Fruit fly (Drosophila melanogaster) whole organism, embryonic: ENCODE data around the gene Crz.
A peak's percentile ranks its signal among the peaks of the same experiment; 100 is the strongest.

Experiments used
- B-H2 ChIP-seq: fragments of 200-800 bp; sonication (Bioruptor generic); optimal IDR thresholded peaks from 2 replicates; lab custom pipeline; 2018; ENCODE audit warnings: missing biosample characterization, mild to moderate bottlenecking, missing genetic modification characterization
- Blimp-1 ChIP-seq: fragments of 200-800 bp; sonication (Bioruptor generic); optimal IDR thresholded peaks from 3 replicates; lab custom pipeline; 2018; ENCODE audit warnings: missing biosample characterization, missing genetic modification characterization, mild to moderate bottlenecking, moderate library complexity, missing genetic modification reagents
- CG11247 ChIP-seq: fragments of 200-800 bp; sonication (Bioruptor generic); IDR thresholded peaks from 2 replicates; pipeline ENCODE4 v1.3.6; 2022; ENCODE audit warnings: missing biosample characterization, missing genetic modification characterization
- CG11695 ChIP-seq: fragments of 200-800 bp; sonication (Bioruptor generic); IDR thresholded peaks from 3 replicates; pipeline ENCODE4 v1.3.6; 2022; ENCODE audit warnings: missing biosample characterization, missing genetic modification characterization
- CG11723 ChIP-seq: fragments of 200-800 bp; sonication (Bioruptor generic); optimal IDR thresholded peaks from 2 replicates; lab custom pipeline; 2017; ENCODE audit warnings: missing biosample characterization, mild to moderate bottlenecking, missing genetic modification characterization
- CG13424 ChIP-seq: fragments of 200-800 bp; sonication (Bioruptor generic); optimal IDR thresholded peaks from 2 replicates; lab custom pipeline; 2019; ENCODE audit warnings: missing biosample characterization, mild to moderate bottlenecking, missing genetic modification characterization, moderate library complexity
- CG14014 ChIP-seq: fragments of 200-800 bp; sonication (Bioruptor generic); IDR thresholded peaks from 2 replicates; pipeline ENCODE4 v1.3.6; 2022; ENCODE audit warnings: missing biosample characterization, missing genetic modification characterization
- CG14965 ChIP-seq: fragments of 200-800 bp; sonication (Bioruptor generic); optimal IDR thresholded peaks from 2 replicates; lab custom pipeline; 2016; ENCODE audit warnings: missing biosample characterization, missing genetic modification characterization, borderline replicate concordance
- CG15011 ChIP-seq: fragments of 200-800 bp; sonication (Bioruptor generic); optimal IDR thresholded peaks from 3 replicates; lab custom pipeline; 2018; ENCODE audit warnings: missing biosample characterization, mild to moderate bottlenecking, missing genetic modification characterization
- CG15479 ChIP-seq: fragments of 200-800 bp; sonication (Bioruptor generic); optimal IDR thresholded peaks from 3 replicates; lab custom pipeline; 2019; ENCODE audit warnings: missing biosample characterization, mild to moderate bottlenecking, missing genetic modification characterization, moderate library complexity
- CG17186 ChIP-seq: fragments of 200-800 bp; sonication (Bioruptor generic); optimal IDR thresholded peaks from 3 replicates; lab custom pipeline; 2017; ENCODE audit warnings: missing biosample characterization, missing genetic modification reagents, missing genetic modification characterization
- CG17359 ChIP-seq: fragments of 200-800 bp; sonication (Bioruptor generic); optimal IDR thresholded peaks from 3 replicates; lab custom pipeline; 2018; ENCODE audit warnings: missing biosample characterization, mild to moderate bottlenecking, missing genetic modification characterization, moderate library complexity
- CG18262 ChIP-seq: fragments of 200-800 bp; optimal IDR thresholded peaks from 3 replicates; lab custom pipeline; 2019; ENCODE audit warnings: missing biosample characterization, mild to moderate bottlenecking, missing genetic modification characterization, moderate library complexity
- CG18599 ChIP-seq: fragments of 200-800 bp; sonication (Bioruptor generic); optimal IDR thresholded peaks from 3 replicates; lab custom pipeline; 2017; ENCODE audit warnings: missing biosample characterization, missing genetic modification characterization, mild to moderate bottlenecking, moderate library complexity, missing genetic modification reagents
- CG31365 ChIP-seq: fragments of 200-800 bp; sonication (Bioruptor generic); optimal IDR thresholded peaks from 2 replicates; lab custom pipeline; 2018; ENCODE audit warnings: missing biosample characterization, mild to moderate bottlenecking, missing genetic modification characterization
- CG34422 ChIP-seq: fragments of 200-800 bp; sonication (Bioruptor generic); IDR thresholded peaks from 3 replicates; pipeline ENCODE4 v1.3.6; 2022; ENCODE audit warnings: missing biosample characterization, missing genetic modification characterization
- CG3847 ChIP-seq: fragments of 200-800 bp; sonication (Bioruptor generic); IDR thresholded peaks from 2 replicates; pipeline ENCODE4 v1.3.6; 2022; ENCODE audit warnings: missing biosample characterization, missing genetic modification characterization
- CG5953 ChIP-seq: fragments of 200-800 bp; sonication (Bioruptor generic); IDR thresholded peaks from 2 replicates; pipeline ENCODE4 v1.3.6; 2022; ENCODE audit warnings: missing biosample characterization, missing genetic modification characterization
- CG6765 ChIP-seq: fragments of 200-800 bp; sonication (Bioruptor generic); optimal IDR thresholded peaks from 3 replicates; lab custom pipeline; 2017; ENCODE audit warnings: missing biosample characterization, mild to moderate bottlenecking, missing genetic modification characterization
- CG7372 ChIP-seq: fragments of 200-800 bp; sonication (Bioruptor generic); IDR thresholded peaks from 2 replicates; pipeline ENCODE4 v1.3.6; 2022; ENCODE audit warnings: missing biosample characterization, missing genetic modification characterization
- CG7987 ChIP-seq: fragments of 200-800 bp; sonication (Bioruptor generic); optimal IDR thresholded peaks from 2 replicates; lab custom pipeline; 2018; ENCODE audit warnings: missing biosample characterization, mild to moderate bottlenecking, missing genetic modification characterization, moderate library complexity
- CG9727 ChIP-seq: fragments of 200-800 bp; sonication (Bioruptor generic); optimal IDR thresholded peaks from 3 replicates; lab custom pipeline; 2017; ENCODE audit warnings: missing biosample characterization, mild to moderate bottlenecking, missing genetic modification characterization
- D19A ChIP-seq: fragments of 200-800 bp; optimal IDR thresholded peaks from 3 replicates; lab custom pipeline; 2019; ENCODE audit warnings: missing biosample characterization, mild to moderate bottlenecking, missing genetic modification characterization, moderate library complexity
- Dbx ChIP-seq: fragments of 200-800 bp; sonication (Bioruptor generic); IDR thresholded peaks from 3 replicates; pipeline ENCODE4 v1.3.6; 2022; ENCODE audit warnings: missing biosample characterization, missing genetic modification characterization
- Dref ChIP-seq: fragments of 200-800 bp; sonication (Bioruptor generic); IDR thresholded peaks from 2 replicates; pipeline ENCODE4 v1.3.6; 2022; ENCODE audit warnings: missing biosample characterization, missing genetic modification characterization
- HHEX ChIP-seq: fragments of 200-800 bp; sonication (Bioruptor generic); optimal IDR thresholded peaks from 3 replicates; lab custom pipeline; 2017; ENCODE audit warnings: missing biosample characterization, mild to moderate bottlenecking, missing genetic modification characterization, missing genetic modification reagents
- HmgZ ChIP-seq: fragments of 200-800 bp; sonication (Bioruptor generic); optimal IDR thresholded peaks from 2 replicates; lab custom pipeline; 2018; ENCODE audit warnings: missing biosample characterization, mild to moderate bottlenecking, missing genetic modification characterization
- Hsf ChIP-seq: fragments of 200-800 bp; sonication (Bioruptor generic); optimal IDR thresholded peaks from 3 replicates; lab custom pipeline; 2016; ENCODE audit warnings: missing biosample characterization, missing genetic modification characterization
- Mad ChIP-seq: fragments of 200-800 bp; sonication (Bioruptor generic); optimal IDR thresholded peaks from 2 replicates; lab custom pipeline; 2016; ENCODE audit warnings: missing biosample characterization, missing genetic modification characterization
- Med ChIP-seq: fragments of 200-800 bp; sonication (Bioruptor generic); peaks from one replicate; lab custom pipeline; 2016; ENCODE audit warnings: missing biosample characterization, missing genetic modification characterization, mild to moderate bottlenecking, inconsistent platforms, moderate library complexity
- Mes4 ChIP-seq: fragments of 200-800 bp; sonication (Bioruptor generic); optimal IDR thresholded peaks from 2 replicates; lab custom pipeline; 2016; ENCODE audit warnings: missing biosample characterization, missing genetic modification characterization
- PHDP ChIP-seq: fragments of 200-800 bp; sonication (Bioruptor generic); optimal IDR thresholded peaks from 3 replicates; lab custom pipeline; 2018; ENCODE audit warnings: missing biosample characterization, mild to moderate bottlenecking, missing genetic modification characterization, moderate library complexity
- Sry-β ChIP-seq: fragments of 200-800 bp; sonication (Bioruptor generic); optimal IDR thresholded peaks from 2 replicates; lab custom pipeline; 2018; ENCODE audit warnings: missing biosample characterization, mild to moderate bottlenecking, missing genetic modification characterization, moderate library complexity
- Xrp1 ChIP-seq: fragments of 200-800 bp; sonication (Bioruptor generic); IDR thresholded peaks from 2 replicates; pipeline ENCODE4 v1.3.6; 2022; ENCODE audit warnings: missing biosample characterization, missing genetic modification characterization
- dmrt11E ChIP-seq: fragments of 200-800 bp; sonication (Bioruptor generic); optimal IDR thresholded peaks from 3 replicates; lab custom pipeline; 2018; ENCODE audit warnings: missing biosample characterization, mild to moderate bottlenecking, missing genetic modification characterization, moderate library complexity
- eyg ChIP-seq: fragments of 200-800 bp; sonication (Bioruptor generic); optimal IDR thresholded peaks from 3 replicates; lab custom pipeline; 2016; ENCODE audit warnings: missing biosample characterization, missing genetic modification characterization
- fd64A ChIP-seq: fragments of 200-800 bp; sonication (Bioruptor generic); optimal IDR thresholded peaks from 3 replicates; lab custom pipeline; 2018; ENCODE audit warnings: missing biosample characterization, mild to moderate bottlenecking, missing genetic modification characterization
- gcm ChIP-seq: fragments of 200-800 bp; sonication (Bioruptor generic); optimal IDR thresholded peaks from 2 replicates; lab custom pipeline; 2019; ENCODE audit warnings: missing biosample characterization, mild to moderate bottlenecking, missing genetic modification characterization, moderate library complexity
- grn ChIP-seq: fragments of 200-800 bp; sonication (Bioruptor generic); optimal IDR thresholded peaks from 3 replicates; lab custom pipeline; 2017; ENCODE audit warnings: missing biosample characterization, missing genetic modification characterization
- ham ChIP-seq: fragments of 200-800 bp; sonication (Bioruptor generic); IDR thresholded peaks from 2 replicates; pipeline ENCODE4 v1.3.6; 2022; ENCODE audit warnings: missing biosample characterization, missing genetic modification characterization
- kay ChIP-seq: fragments of 200-800 bp; sonication (Bioruptor generic); optimal IDR thresholded peaks from 2 replicates; lab custom pipeline; 2016; ENCODE audit warnings: missing biosample characterization, missing genetic modification characterization
- ken ChIP-seq: fragments of 200-800 bp; sonication (Bioruptor generic); IDR thresholded peaks from 3 replicates; pipeline ENCODE4 v1.3.6; 2022; ENCODE audit warnings: missing biosample characterization, missing genetic modification characterization
- mirr ChIP-seq: fragments of 200-800 bp; sonication (Bioruptor generic); optimal IDR thresholded peaks from 3 replicates; lab custom pipeline; 2018; ENCODE audit warnings: missing biosample characterization, mild to moderate bottlenecking, missing genetic modification characterization
- otp ChIP-seq: fragments of 200-800 bp; sonication (Bioruptor generic); IDR thresholded peaks from 3 replicates; pipeline ENCODE4, ENCODE4 v1.3.6; 2022; ENCODE audit warnings: missing biosample characterization, missing genetic modification characterization
- ranshi ChIP-seq: fragments of 200-800 bp; sonication (Bioruptor generic); IDR thresholded peaks from 2 replicates; pipeline ENCODE4 v1.3.6; 2022; ENCODE audit warnings: missing biosample characterization, missing genetic modification characterization
- scrt ChIP-seq: fragments of 200-800 bp; sonication (Bioruptor generic); optimal IDR thresholded peaks from 2 replicates; lab custom pipeline; 2018; ENCODE audit warnings: missing biosample characterization, mild to moderate bottlenecking, missing genetic modification characterization, moderate library complexity
- so ChIP-seq: fragments of 200-800 bp; sonication (Bioruptor generic); IDR thresholded peaks from 3 replicates; pipeline ENCODE4 v1.3.6; 2022; ENCODE audit warnings: missing biosample characterization, missing genetic modification characterization
- ssp ChIP-seq: fragments of 200-800 bp; sonication (Bioruptor generic); IDR thresholded peaks from 2 replicates; pipeline ENCODE4 v1.3.6; 2022; ENCODE audit warnings: missing biosample characterization, missing genetic modification characterization
- tll ChIP-seq, 2 experiments: fragments of 200-800 bp in 1 of 2; fragments of >200 bp in 1 of 2; sonication (Bioruptor generic) in 1 of 2; optimal IDR thresholded peaks; 2 replicates each; lab custom pipeline; 2017 to 2019; ENCODE audit warnings: missing biosample characterization in 2 of 2, missing genetic modification characterization in 2 of 2, mild to moderate bottlenecking in 1 of 2, moderate library complexity in 1 of 2
- trh ChIP-seq: fragments of 200-800 bp; sonication (Bioruptor generic); optimal IDR thresholded peaks from 2 replicates; lab custom pipeline; 2016; ENCODE audit warnings: missing biosample characterization, missing genetic modification characterization
- wek ChIP-seq: fragments of 200-800 bp; sonication (Bioruptor generic); optimal IDR thresholded peaks from 3 replicates; lab custom pipeline; 2018; ENCODE audit warnings: missing biosample characterization, mild to moderate bottlenecking, missing genetic modification characterization, moderate library complexity

Crz gene

dm6 chr3R:14299891-14300290, 14.8 kb upstream of the Crz start (continued):
- TF ChIP-seq CG18599 (GFP tag; lab: Kevin White, UChicago) (peak; percentile 52), B-H2 (no peak), tll (GFP tag; optimal IDR thresholded peaks at IDR 0.05; lab: Kevin White, UChicago) (no peak), CG11695 (no peak), HHEX (GFP tag; lab: Kevin White, UChicago) (peak; percentile 52), CG9727 (GFP tag; lab: Kevin White, UChicago) (peak; percentile 6), gcm (GFP tag; lab: Kevin White, UChicago) (peak; percentile 30), otp (peak; percentile 42; the same call in 1 of the 3 replicates), Mes4 (GFP tag; lab: Kevin White, UChicago) (no peak), mirr (peak; percentile 12), HmgZ (tag; lab: Kevin White, UChicago) (peak; percentile 11), CG14965 (no peak), Med (GFP tag; lab: Kevin White, UChicago) (peak; percentile 81), CG17186 (GFP tag; lab: Kevin White, UChicago) (peak; percentile 21), CG7372 (no peak), CG17359 (tag; lab: Kevin White, UChicago) (peak; percentile 58), ssp (no peak), grn (GFP tag; lab: Kevin White, UChicago) (peak; percentile 10), ken (GFP tag; lab: Robert Waterston, UW) (no peak), CG3847 (GFP tag; lab: Robert Waterston, UW) (no peak), ham (GFP tag; lab: Robert Waterston, UW) (no peak), trh (GFP tag; lab: Kevin White, UChicago) (no peak), fd64A (GFP tag; lab: Kevin White, UChicago) (peak; percentile 82), eyg (GFP tag; lab: Kevin White, UChicago) (no peak), CG18262 (tag; lab: Kevin White, UChicago) (peak; percentile 40), dmrt11E (tag; lab: Kevin White, UChicago) (peak; percentile 26), Xrp1 (GFP tag; lab: Robert Waterston, UW) (peak; percentile 35; the same call in 1 of the 2 replicates), Hsf (no peak), Dbx (GFP tag; lab: Robert Waterston, UW) (no peak), Dref (no peak), CG31365 (peak; percentile 71), PHDP (tag; lab: Kevin White, UChicago) (peak; percentile 46), wek (GFP tag; lab: Kevin White, UChicago) (peak; percentile 45), CG11723 (GFP tag; lab: Kevin White, UChicago) (peak; percentile 42), scrt (GFP tag; lab: Kevin White, UChicago) (peak; percentile 22), CG13424 (tag; lab: Kevin White, UChicago) (peak; percentile 36), CG14014 (GFP tag; lab: Robert Waterston, UW) (0 out of 2 replicates have a peak, but pooled peaks have one; percentile 17), D19A (tag; lab: Kevin White, UChicago) (peak; percentile 16), CG34422 (no peak), kay (no peak), CG7987 (GFP tag; lab: Kevin White, UChicago) (peak; percentile 71), Blimp-1 (GFP tag; lab: Kevin White, UChicago) (peak; percentile 52), CG15479 (GFP tag; lab: Kevin White, UChicago) (no peak), CG15011 (GFP tag; lab: Kevin White, UChicago) (peak; percentile 26), Mad (GFP tag; lab: Kevin White, UChicago) (no peak), so (GFP tag; lab: Robert Waterston, UW) (0 out of 3 replicates have a peak, but pooled peaks have one; percentile 13), CG11247 (no peak), CG5953 (no peak), ranshi (GFP tag; lab: Robert Waterston, UW) (peak; percentile 7; the same call in 1 of the 2 replicates), Sry-β (GFP tag; lab: Kevin White, UChicago) (peak; percentile 3), CG6765 (GFP tag; lab: Kevin White, UChicago) (peak; percentile 10)
